Worm (Caenorhabditis elegans): ENCODE data around the gene cmtr-1.

ce11 chrII:15003410-15003809 lies 22.5 kb upstream of the cmtr-1 start, which contains the start of gene Y53F4B.10:
- no peak for TF ChIP-seq ama-1 (optimal IDR thresholded peaks at IDR 0.05)
- no peak for TF ChIP-seq tbx-11 (GFP tag; IDR thresholded peaks at IDR 0.05)
- no peak for TF ChIP-seq F13C5.2 (tag; optimal IDR thresholded peaks at IDR 0.05)
- TF ChIP-seq ceh-13 (GFP tag; optimal IDR thresholded peaks at IDR 0.05) = no peak
- no peak for TF ChIP-seq tra-4 (tag; optimal IDR thresholded peaks at IDR 0.05)

Data from whole organism, early embryonic.